Worm (Caenorhabditis elegans): ENCODE data around the gene grl-30.
"Not testable (repeated sequence)": the region's sequence is repeated elsewhere in the genome, so short reads cannot be mapped to it uniquely, and the experiment has no call there.

Gene grl-30

DNA sequence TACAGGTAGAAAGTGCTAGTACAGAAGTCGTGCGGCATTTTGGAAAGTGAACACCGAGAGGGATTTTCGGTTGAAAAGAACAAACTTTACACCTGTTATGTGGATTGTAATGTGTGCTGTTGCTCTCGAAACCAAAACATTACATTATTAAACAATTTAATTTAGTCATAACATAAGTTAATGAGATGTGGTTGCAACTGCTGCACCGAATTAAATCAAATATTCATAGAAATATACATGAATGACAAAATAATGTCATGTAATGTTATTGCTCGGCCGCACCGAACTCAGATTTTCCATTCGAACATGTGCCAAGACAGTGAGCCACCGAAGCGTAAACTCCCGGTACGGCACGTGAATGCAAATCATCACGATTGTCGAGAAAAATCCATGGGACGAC, 38.9 kb downstream of the grl-30 start, which contains the start of gene srh-213:
srh-213 (minus strand) TSS at position 101 of the 400 bp plus-strand sequence.
- TF ChIP-seq zip-8 (tag; optimal IDR thresholded peaks at IDR 0.05) = no peak
- no peak for TF ChIP-seq lsy-2 (tag; optimal IDR thresholded peaks at IDR 0.05)
- TF ChIP-seq unc-39 (tag; optimal IDR thresholded peaks at IDR 0.05) = no peak
- TF ChIP-seq nhr-2 (tag; optimal IDR thresholded peaks at IDR 0.05) = no peak
- TF ChIP-seq ceh-39 (tag; optimal IDR thresholded peaks at IDR 0.05) = no peak
- TF ChIP-seq snpc-4 (tag; optimal IDR thresholded peaks at IDR 0.05) = no peak

DNA sequence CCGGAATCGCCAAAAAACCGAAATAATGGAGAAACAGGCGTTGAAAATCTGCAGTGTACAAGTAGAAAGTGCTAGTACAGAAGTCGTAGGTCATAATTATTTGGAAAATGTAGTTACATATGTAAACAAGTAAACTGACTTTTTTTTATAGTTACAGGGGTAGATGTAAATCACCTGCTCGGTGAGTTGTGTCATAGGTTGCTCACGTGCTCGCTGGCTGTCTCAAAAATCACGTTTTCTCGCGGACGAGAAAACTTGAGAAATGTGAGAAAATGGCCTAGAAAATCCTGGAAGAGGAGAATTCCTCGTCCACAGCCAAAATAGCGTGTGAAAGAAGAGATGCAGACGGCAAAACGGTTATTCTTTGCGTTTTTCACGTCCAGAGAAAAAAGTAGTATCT, 41.0 kb downstream of the grl-30 start, which contains the start of gene srh-212:
srh-212 (minus strand) TSS at position 101 of the 400 bp plus-strand sequence.
- TF ChIP-seq unc-62 (GFP tag; optimal IDR thresholded peaks at IDR 0.05); mls-2 (tag; optimal IDR thresholded peaks at IDR 0.05); elt-3 (tag; optimal IDR thresholded peaks at IDR 0.05): not testable (repeated sequence)

DNA sequence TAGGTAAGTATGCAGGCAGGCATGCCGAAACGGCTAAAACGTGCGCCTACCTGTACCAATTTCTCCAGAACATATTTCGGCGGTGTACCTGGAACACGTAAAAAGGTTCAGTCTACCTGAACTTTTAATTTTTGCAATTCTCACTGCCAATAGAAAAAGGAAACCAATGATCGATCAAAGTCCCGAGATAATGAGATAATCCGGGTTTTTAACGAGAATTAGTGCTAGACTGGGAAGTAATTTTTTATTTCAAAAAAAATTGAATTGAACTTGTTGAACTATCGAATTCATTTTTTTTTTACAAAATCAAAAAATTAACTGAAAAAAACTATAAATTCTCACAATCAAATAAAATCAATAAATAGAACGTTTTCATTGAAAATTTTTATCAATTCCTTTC, 44.5 kb downstream of the grl-30 start, which contains the start of gene T22F3.7:
T22F3.7 (minus strand) TSS at position 101 of the 400 bp plus-strand sequence.
- no peak for TF ChIP-seq sptf-1 (tag; optimal IDR thresholded peaks at IDR 0.05)
- TF ChIP-seq cnd-1 (tag; optimal IDR thresholded peaks at IDR 0.05) = no peak
- TF ChIP-seq elt-3 (tag; optimal IDR thresholded peaks at IDR 0.05) = no peak
- no peak for TF ChIP-seq pha-4 (tag; optimal IDR thresholded peaks at IDR 0.05)

DNA sequence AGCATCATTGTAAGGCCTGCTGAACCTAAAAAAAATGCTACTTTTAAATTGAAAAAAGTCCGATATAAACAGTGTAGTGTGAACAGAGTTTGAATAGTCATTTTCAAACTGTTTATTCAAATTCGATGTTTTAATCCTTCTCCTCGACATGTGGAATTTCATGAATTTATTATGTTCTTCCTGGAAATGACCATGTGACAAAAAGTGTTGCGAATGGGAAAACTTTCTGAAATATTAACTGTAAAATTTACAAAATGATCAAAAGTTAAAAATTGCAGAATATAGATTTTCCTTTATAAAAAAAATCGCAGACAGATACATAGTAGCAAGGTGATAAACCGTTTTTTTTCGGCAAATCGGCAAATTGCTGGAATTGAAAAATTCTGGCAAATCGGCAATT, 49.2 kb downstream of the grl-30 start, which contains the start of gene T22F3.8:
T22F3.8 (minus strand) TSS at position 101 of the 400 bp plus-strand sequence.
- no peak for TF ChIP-seq ces-1 (GFP tag; optimal IDR thresholded peaks at IDR 0.05)
- no peak for TF ChIP-seq nhr-237 (tag; optimal IDR thresholded peaks at IDR 0.05)
- TF ChIP-seq cnd-1 (tag; optimal IDR thresholded peaks at IDR 0.05) = no peak
- no peak for TF ChIP-seq nhr-2 (tag; optimal IDR thresholded peaks at IDR 0.05)
- TF ChIP-seq bed-3 (GFP tag; optimal IDR thresholded peaks at IDR 0.05) = no peak
- TF ChIP-seq ztf-11 (tag; optimal IDR thresholded peaks at IDR 0.05) = no peak
- TF ChIP-seq lin-13 (tag; optimal IDR thresholded peaks at IDR 0.05) = no peak

DNA sequence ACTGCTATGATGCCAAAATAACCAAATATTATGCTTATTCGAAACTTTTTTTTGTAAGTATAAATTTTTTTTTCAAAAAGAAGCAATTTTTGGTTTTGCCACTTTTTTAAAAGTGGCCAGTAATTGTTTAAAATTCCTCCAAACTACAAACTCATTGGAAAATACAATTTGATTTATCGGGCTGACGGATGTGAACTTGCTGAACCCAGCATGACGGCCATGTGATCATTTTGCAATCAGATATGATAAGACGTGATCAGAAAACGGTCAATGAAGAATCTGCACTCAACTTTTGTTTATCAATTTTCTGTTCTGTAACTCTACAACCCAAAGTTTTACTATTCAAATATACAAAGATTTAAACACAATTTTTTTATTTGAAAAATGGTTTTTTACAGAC, 50.3 kb downstream of the grl-30 start:
- TF ChIP-seq lin-32 (GFP tag; optimal IDR thresholded peaks at IDR 0.05) = no peak
- no peak for TF ChIP-seq cnd-1 (tag; optimal IDR thresholded peaks at IDR 0.05)
- no peak for TF ChIP-seq elt-3 (tag; optimal IDR thresholded peaks at IDR 0.05)
- TF ChIP-seq elt-1 (tag; optimal IDR thresholded peaks at IDR 0.05; ENCODE audit: borderline replicate concordance, insufficient read depth) = no peak
- no peak for TF ChIP-seq bed-3 (GFP tag; optimal IDR thresholded peaks at IDR 0.05)
- TF ChIP-seq flh-1 (GFP tag; optimal IDR thresholded peaks at IDR 0.05) = no peak
- no peak for TF ChIP-seq mep-1 (tag; optimal IDR thresholded peaks at IDR 0.05)
- no peak for TF ChIP-seq nhr-28 (tag; optimal IDR thresholded peaks at IDR 0.05)
- no peak for TF ChIP-seq lin-13 (tag; optimal IDR thresholded peaks at IDR 0.05)
- no peak for TF ChIP-seq blmp-1 (tag; optimal IDR thresholded peaks at IDR 0.05)
